Fruit fly (Drosophila melanogaster) whole organism, prepupa: Measurements from ENCODE around the gene CG33648.

Experiments
- Blimp-1 ChIP-seq: fragments of 200-800 bp; sonication (Bioruptor generic); optimal IDR thresholded peaks from 3 replicates; lab custom pipeline; 2017; ENCODE audit warnings: missing biosample characterization, missing genetic modification characterization, mild to moderate bottlenecking, moderate library complexity, missing genetic modification reagents
- CG11902 ChIP-seq: fragments of 200-800 bp; sonication (Bioruptor generic); optimal IDR thresholded peaks from 3 replicates; lab custom pipeline; 2016; ENCODE audit warnings: missing biosample characterization, missing genetic modification characterization
- CG16779 ChIP-seq: fragments of 200-800 bp; sonication (Bioruptor generic); optimal IDR thresholded peaks from 3 replicates; lab custom pipeline; 2017; ENCODE audit warnings: missing biosample characterization, mild to moderate bottlenecking, missing genetic modification characterization
- CG31627 ChIP-seq: fragments of 200-800 bp; sonication (Bioruptor generic); optimal IDR thresholded peaks from 3 replicates; lab custom pipeline; 2016; ENCODE audit warnings: missing biosample characterization, missing genetic modification characterization
- CG34406 ChIP-seq: fragments of 200-800 bp; sonication (Bioruptor generic); optimal IDR thresholded peaks from 3 replicates; lab custom pipeline; 2016; ENCODE audit warnings: missing biosample characterization, missing genetic modification characterization
- CG4318 ChIP-seq: fragments of 200-800 bp; sonication (Bioruptor generic); optimal IDR thresholded peaks from 3 replicates; lab custom pipeline; 2017; ENCODE audit warnings: missing biosample characterization, mild to moderate bottlenecking, missing genetic modification characterization
- CG6276 ChIP-seq: fragments of 200-800 bp; sonication (Bioruptor generic); optimal IDR thresholded peaks from 2 replicates; lab custom pipeline; 2017; ENCODE audit warnings: missing biosample characterization, mild to moderate bottlenecking, missing genetic modification characterization
- Hr39 ChIP-seq: fragments of 200-800 bp; sonication (Bioruptor generic); optimal IDR thresholded peaks from 2 replicates; lab custom pipeline; 2016; ENCODE audit warnings: missing biosample characterization, missing genetic modification characterization
- Lpt ChIP-seq: fragments of 200-800 bp; sonication (Bioruptor generic); optimal IDR thresholded peaks from 3 replicates; lab custom pipeline; 2016; ENCODE audit warnings: missing biosample characterization, missing genetic modification characterization
- cyc ChIP-seq: fragments of 200-800 bp; sonication (Bioruptor generic); optimal IDR thresholded peaks from 3 replicates; lab custom pipeline; 2016; ENCODE audit warnings: missing biosample characterization, missing genetic modification characterization
- dsx ChIP-seq: fragments of 200-800 bp; optimal IDR thresholded peaks from 3 replicates; lab custom pipeline; 2019; ENCODE audit warnings: missing biosample characterization, mild to moderate bottlenecking, missing genetic modification characterization, moderate library complexity; ENCODE audit not compliant: poor library complexity, severe bottlenecking
- spab ChIP-seq: fragments of 200-800 bp; sonication (Bioruptor generic); optimal IDR thresholded peaks from 2 replicates; lab custom pipeline; 2017; ENCODE audit warnings: missing biosample characterization, mild to moderate bottlenecking, missing genetic modification characterization, missing genetic modification reagents

dm6 chr2L:14556224-14556623 is 32.1 kb downstream of the CG33648 start:
- no peak for TF ChIP-seq CG4318 (GFP tag; lab: Kevin White, UChicago)
- TF ChIP-seq Blimp-1 = no peak
- no peak for TF ChIP-seq Hr39 (GFP tag; lab: Kevin White, UChicago)
- no peak for TF ChIP-seq CG11902
- TF ChIP-seq CG16779 (tag; lab: Kevin White, UChicago) = no peak
- TF ChIP-seq dsx (GFP tag; lab: Kevin White, UChicago) = no peak
- TF ChIP-seq CG34406 (GFP tag; lab: Kevin White, UChicago) = no peak
- no peak for TF ChIP-seq CG6276
- TF ChIP-seq cyc = no peak
- TF ChIP-seq spab (GFP tag; lab: Kevin White, UChicago) = no peak
- no peak for TF ChIP-seq Lpt (GFP tag; lab: Kevin White, UChicago)
- TF ChIP-seq CG31627 (GFP tag; lab: Kevin White, UChicago) = no peak
